Worm (Caenorhabditis elegans): Measurements from ENCODE around the gene cdf-2.
A peak's percentile ranks its signal among the peaks of the same experiment; 100 is the strongest.

Gene cdf-2

DNA sequence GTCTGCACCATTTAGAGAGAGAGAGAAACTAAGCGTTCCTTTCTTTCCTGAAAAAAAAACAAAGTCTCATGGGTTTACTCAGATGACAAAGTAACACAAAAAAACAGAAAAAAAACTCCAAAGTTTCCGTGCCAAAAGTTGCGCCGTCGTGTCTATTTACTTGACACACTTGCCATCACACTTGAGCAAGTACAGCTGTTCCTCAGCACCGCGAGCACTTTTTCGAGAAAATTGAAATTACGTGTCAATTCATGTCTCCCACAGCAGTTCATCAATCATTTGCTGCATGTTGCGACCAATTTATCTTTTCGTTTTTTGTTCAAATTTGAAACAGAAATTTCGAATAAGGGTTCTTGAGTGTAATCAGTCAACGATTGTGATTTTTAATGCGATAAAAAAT, 30.2 kb downstream of the cdf-2 start:
- TF ChIP-seq spr-1 (tag; optimal IDR thresholded peaks at IDR 0.05) (no peak), pqm-1 (tag; optimal IDR thresholded peaks at IDR 0.05) (no peak), zip-11 (GFP tag; IDR thresholded peaks at IDR 0.05) (no peak), jun-1 (tag; optimal IDR thresholded peaks at IDR 0.05) (no peak), Y48G9A.11 (GFP tag; IDR thresholded peaks at IDR 0.05) (no peak), tag-97 (GFP tag; IDR thresholded peaks at IDR 0.05) (no peak), lin-29 (GFP tag; IDR thresholded peaks at IDR 0.05) (no peak), nhr-48 (tag; optimal IDR thresholded peaks at IDR 0.05) (no peak), php-3 (GFP tag; IDR thresholded peaks at IDR 0.05) (no peak), dmd-8 (GFP tag; IDR thresholded peaks at IDR 0.05) (no peak), unc-130 (GFP tag; optimal IDR thresholded peaks at IDR 0.05) (no peak), F37D6.2 (tag; optimal IDR thresholded peaks at IDR 0.05) (no peak), pha-4 (GFP tag; IDR thresholded peaks at IDR 0.05) (no peak), pha-4 (tag; optimal IDR thresholded peaks at IDR 0.05) (no peak), duxl-1 (tag; optimal IDR thresholded peaks at IDR 0.05; ENCODE audit: poor library complexity) (no peak), zag-1 (tag; optimal IDR thresholded peaks at IDR 0.05) (no peak), ZK546.5 (tag; optimal IDR thresholded peaks at IDR 0.05) (no peak), daf-12 (tag; optimal IDR thresholded peaks at IDR 0.05) (no peak), dpl-1 (GFP tag; optimal IDR thresholded peaks at IDR 0.05) (no peak), F49E8.2 (tag; optimal IDR thresholded peaks at IDR 0.05; ENCODE audit: borderline replicate concordance) (no peak), arid-1 (GFP tag; conservative IDR thresholded peaks at IDR 0.05) (no peak), rbr-2 (tag; optimal IDR thresholded peaks at IDR 0.05) (no peak), sdz-12 (GFP tag; optimal IDR thresholded peaks at IDR 0.05) (no peak), hlh-11 (tag; optimal IDR thresholded peaks at IDR 0.05) (peak; percentile 37), ceh-82 (tag; optimal IDR thresholded peaks at IDR 0.05) (no peak), mep-1 (tag; optimal IDR thresholded peaks at IDR 0.05) (peak; percentile 12), F44E2.7 (GFP tag; IDR thresholded peaks at IDR 0.05) (no peak), set-16 (GFP tag; IDR thresholded peaks at IDR 0.05) (no peak), F10B5.3 (tag; optimal IDR thresholded peaks at IDR 0.05) (no peak), nhr-111 (GFP tag; optimal IDR thresholded peaks at IDR 0.05) (no peak), hif-1 (tag; optimal IDR thresholded peaks at IDR 0.05) (peak in 1 of 2 experiments; percentile 55), zip-2 (tag; optimal IDR thresholded peaks at IDR 0.05) (no peak), dve-1 (tag; optimal IDR thresholded peaks at IDR 0.05; ENCODE audit: insufficient read depth) (no peak), hlh-30 (tag; optimal IDR thresholded peaks at IDR 0.05; ENCODE audit: insufficient read depth) (peak; percentile 11), ceh-20 (GFP tag; IDR thresholded peaks at IDR 0.05) (peak; percentile 81), aha-1 (tag) (no peak)

DNA sequence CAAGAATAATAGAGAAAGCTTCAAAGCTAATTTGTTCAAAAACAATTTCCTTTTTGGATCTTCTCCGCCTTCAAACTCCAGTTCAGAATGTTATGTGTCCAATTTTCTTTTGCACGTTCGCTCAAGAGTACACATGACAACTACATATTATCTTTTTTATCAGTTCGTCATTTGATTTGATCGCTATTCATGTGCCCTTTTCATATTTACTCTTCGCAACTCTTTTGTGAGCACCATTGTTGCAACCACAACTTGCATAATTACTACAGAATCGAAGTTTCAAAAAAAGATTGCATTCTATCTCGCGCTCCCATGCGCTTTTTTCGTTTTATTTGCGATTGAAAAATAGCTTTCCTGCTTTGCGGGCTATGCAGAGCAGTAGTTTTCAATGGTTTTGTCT, 31.5 kb downstream of the cdf-2 start:
- peak; percentile 70 for TF ChIP-seq nhr-28 (tag; optimal IDR thresholded peaks at IDR 0.05)
- TF ChIP-seq hif-1 (tag; optimal IDR thresholded peaks at IDR 0.05), result peak in 1 of 2 experiments; percentile 8
- TF ChIP-seq hlh-30 (tag; optimal IDR thresholded peaks at IDR 0.05; ENCODE audit: insufficient read depth), result peak; percentile 65
- no peak for TF ChIP-seq daf-16 (GFP tag; optimal IDR thresholded peaks at IDR 0.05)
- TF ChIP-seq daf-16 (tag; optimal IDR thresholded peaks at IDR 0.05), result peak; percentile 64
- TF ChIP-seq ZK546.5 (tag; optimal IDR thresholded peaks at IDR 0.05), result no peak
- no peak for TF ChIP-seq nhr-76 (tag; optimal IDR thresholded peaks at IDR 0.05)
- no peak for TF ChIP-seq F10B5.3 (tag; optimal IDR thresholded peaks at IDR 0.05)
- no peak for TF ChIP-seq ceh-32 (tag; optimal IDR thresholded peaks at IDR 0.05; ENCODE audit: poor library complexity)
- TF ChIP-seq lin-39 (tag; optimal IDR thresholded peaks at IDR 0.05), result no peak
- peak; percentile 24; the same call in 1 of the 2 replicates for TF ChIP-seq dmd-6 (GFP tag; IDR thresholded peaks at IDR 0.05)
- no peak for TF ChIP-seq jun-1 (tag; optimal IDR thresholded peaks at IDR 0.05)
- peak; percentile 32 for TF ChIP-seq aha-1 (tag)
- no peak for TF ChIP-seq lin-1 (GFP tag; IDR thresholded peaks at IDR 0.05)
- TF ChIP-seq ztf-11 (tag; optimal IDR thresholded peaks at IDR 0.05), result no peak
- peak; percentile 56 for TF ChIP-seq nhr-6 (tag; optimal IDR thresholded peaks at IDR 0.05)
- no peak for TF ChIP-seq nhr-237 (tag; optimal IDR thresholded peaks at IDR 0.05)
- TF ChIP-seq lin-38 (GFP tag; IDR thresholded peaks at IDR 0.05), result no peak
- no peak for TF ChIP-seq madf-5 (GFP tag; IDR thresholded peaks at IDR 0.05)
- TF ChIP-seq zag-1 (tag; optimal IDR thresholded peaks at IDR 0.05), result no peak
- TF ChIP-seq mxl-3 (GFP tag; optimal IDR thresholded peaks at IDR 0.05), result no peak
- no peak for TF ChIP-seq dmd-8 (GFP tag; IDR thresholded peaks at IDR 0.05)
- TF ChIP-seq lin-13 (GFP tag; optimal IDR thresholded peaks at IDR 0.05), result no peak
- TF ChIP-seq hlh-11 (tag; optimal IDR thresholded peaks at IDR 0.05), result peak; percentile 22
- peak; percentile 57 for TF ChIP-seq pqm-1 (tag; optimal IDR thresholded peaks at IDR 0.05)
- no peak for TF ChIP-seq Y5F2A.4 (GFP tag; optimal IDR thresholded peaks at IDR 0.05)
